Worm (Caenorhabditis elegans) whole organism, late embryonic: ENCODE results near the gene lec-1.

Source experiments
- C38D4.7 ChIP-seq: fragments of 200-800 bp; sonication (Bioruptor generic); optimal IDR thresholded peaks from 2 replicates; lab custom pipeline; 2018; ENCODE audit warnings: mild to moderate bottlenecking, missing genetic modification characterization, moderate library complexity, missing compliant biosample characterization
- ceh-14 ChIP-seq: sonication (generic microtip); optimal IDR thresholded peaks from 2 replicates; lab custom pipeline; 2016; ENCODE audit warnings: missing genotype, missing genetic modification characterization, missing compliant biosample characterization
- ceh-18 ChIP-seq: sonication (generic microtip); optimal IDR thresholded peaks from 2 replicates; lab custom pipeline; 2016; ENCODE audit warnings: missing genetic modification characterization, missing compliant biosample characterization
- ceh-2 ChIP-seq: sonication (generic microtip); optimal IDR thresholded peaks from 2 replicates; lab custom pipeline; 2016; ENCODE audit warnings: missing genotype, missing genetic modification characterization, missing compliant biosample characterization
- ceh-31 ChIP-seq: sonication (generic microtip); optimal IDR thresholded peaks from 2 replicates; lab custom pipeline; 2016; ENCODE audit warnings: missing genetic modification characterization, missing compliant biosample characterization
- ceh-34 ChIP-seq: sonication (generic microtip); optimal IDR thresholded peaks from 2 replicates; lab custom pipeline; 2016; ENCODE audit warnings: mild to moderate bottlenecking, missing genetic modification characterization, missing compliant biosample characterization
- ceh-48 ChIP-seq: sonication (generic microtip); optimal IDR thresholded peaks from 2 replicates; lab custom pipeline; 2016; ENCODE audit warnings: missing genetic modification characterization, inconsistent platforms, missing compliant biosample characterization
- dve-1 ChIP-seq: sonication (generic microtip); optimal IDR thresholded peaks from 2 replicates; lab custom pipeline; 2017; ENCODE audit warnings: antibody characterized with exemption, mild to moderate bottlenecking, missing genetic modification characterization, missing compliant biosample characterization
- elt-2 ChIP-seq: sonication (generic microtip); optimal IDR thresholded peaks from 2 replicates; lab custom pipeline; 2016; ENCODE audit warnings: missing genetic modification reagents, missing genetic modification characterization, missing compliant biosample characterization
- eyg-1 ChIP-seq: sonication (generic microtip); optimal IDR thresholded peaks from 2 replicates; lab custom pipeline; 2016; ENCODE audit warnings: missing genotype, missing genetic modification characterization, missing compliant biosample characterization
- fkh-10 ChIP-seq: fragments of 150-350 bp; optimal IDR thresholded peaks from 2 replicates; lab custom pipeline; 2014; ENCODE audit warnings: missing biosample characterization, missing genetic modification reagents, missing genetic modification characterization
- fkh-6 ChIP-seq: sonication (generic microtip); optimal IDR thresholded peaks from 2 replicates; lab custom pipeline; 2016; ENCODE audit warnings: missing genetic modification characterization, missing compliant biosample characterization
- hlh-13 ChIP-seq: fragments of 200-800 bp; sonication (Bioruptor generic); optimal IDR thresholded peaks from 2 replicates; lab custom pipeline; 2018; ENCODE audit warnings: mild to moderate bottlenecking, missing genetic modification characterization, missing compliant biosample characterization
- hlh-15 ChIP-seq: sonication (generic microtip); optimal IDR thresholded peaks from 2 replicates; lab custom pipeline; 2016; ENCODE audit warnings: missing genetic modification characterization, missing compliant biosample characterization
- hlh-6 ChIP-seq: sonication (generic microtip); optimal IDR thresholded peaks from 2 replicates; lab custom pipeline; 2016; ENCODE audit warnings: missing genotype, missing genetic modification characterization, missing compliant biosample characterization
- hlh-8 ChIP-seq: sonication (generic microtip); optimal IDR thresholded peaks from 2 replicates; lab custom pipeline; 2016; ENCODE audit warnings: missing genotype, missing genetic modification characterization, missing compliant biosample characterization
- mec-3 ChIP-seq: sonication (generic microtip); optimal IDR thresholded peaks from 2 replicates; lab custom pipeline; 2016; ENCODE audit warnings: borderline replicate concordance, missing genetic modification characterization, missing compliant biosample characterization
- nfya-1 ChIP-seq: sonication (generic microtip); optimal IDR thresholded peaks from 2 replicates; lab custom pipeline; 2017; ENCODE audit warnings: missing genetic modification characterization, mild to moderate bottlenecking, missing compliant biosample characterization, antibody characterized with exemption, moderate library complexity
- nhr-11 ChIP-seq: fragments of 150-350 bp; optimal IDR thresholded peaks from 2 replicates; lab custom pipeline; 2014; ENCODE audit warnings: missing biosample characterization, missing genetic modification characterization
- nhr-232 ChIP-seq: sonication (generic microtip); optimal IDR thresholded peaks from 2 replicates; lab custom pipeline; 2016; ENCODE audit warnings: missing genetic modification characterization, missing compliant biosample characterization
- npax-4 ChIP-seq: sonication (generic microtip); optimal IDR thresholded peaks from 2 replicates; lab custom pipeline; 2016; ENCODE audit warnings: missing genetic modification characterization, missing compliant biosample characterization
- pqm-1 ChIP-seq: sonication (generic microtip); optimal IDR thresholded peaks from 2 replicates; lab custom pipeline; 2016; ENCODE audit warnings: missing genetic modification characterization, missing compliant biosample characterization
- ref-2 ChIP-seq: sonication (generic microtip); optimal IDR thresholded peaks from 2 replicates; lab custom pipeline; 2016; ENCODE audit warnings: missing genetic modification characterization, missing compliant biosample characterization
- syd-9 ChIP-seq: sonication (generic microtip); optimal IDR thresholded peaks from 2 replicates; lab custom pipeline; 2016; ENCODE audit warnings: mild to moderate bottlenecking, missing genetic modification characterization, moderate library complexity, missing compliant biosample characterization
- unc-3 ChIP-seq, 2 experiments: fragments of 200-800 bp in 1 of 2; sonication (Bioruptor generic) in 1 of 2; sonication (generic microtip) in 1 of 2; conservative IDR thresholded peaks in 1 of 2; optimal IDR thresholded peaks in 1 of 2; 2 replicates each; pipeline versions ENCODE4 v1.3.6 to Lab custom; 2016 to 2022; ENCODE audit warnings: missing compliant biosample characterization in 2 of 2, missing genetic modification characterization in 2 of 2, missing genetic modification reagents in 1 of 2
- unc-42 ChIP-seq: sonication (generic microtip); optimal IDR thresholded peaks from 2 replicates; lab custom pipeline; 2016; ENCODE audit warnings: missing genotype, missing genetic modification characterization, missing compliant biosample characterization
- unc-55 ChIP-seq: sonication (generic microtip); optimal IDR thresholded peaks from 2 replicates; lab custom pipeline; 2017; ENCODE audit warnings: missing biosample characterization, missing genetic modification reagents, missing genetic modification characterization
- zip-5 ChIP-seq: sonication (generic microtip); optimal IDR thresholded peaks from 2 replicates; lab custom pipeline; 2016; ENCODE audit warnings: missing genetic modification characterization, missing compliant biosample characterization
- ztf-16 ChIP-seq: sonication (generic microtip); optimal IDR thresholded peaks from 2 replicates; lab custom pipeline; 2017; ENCODE audit warnings: missing genetic modification characterization, missing compliant biosample characterization

Gene lec-1

DNA sequence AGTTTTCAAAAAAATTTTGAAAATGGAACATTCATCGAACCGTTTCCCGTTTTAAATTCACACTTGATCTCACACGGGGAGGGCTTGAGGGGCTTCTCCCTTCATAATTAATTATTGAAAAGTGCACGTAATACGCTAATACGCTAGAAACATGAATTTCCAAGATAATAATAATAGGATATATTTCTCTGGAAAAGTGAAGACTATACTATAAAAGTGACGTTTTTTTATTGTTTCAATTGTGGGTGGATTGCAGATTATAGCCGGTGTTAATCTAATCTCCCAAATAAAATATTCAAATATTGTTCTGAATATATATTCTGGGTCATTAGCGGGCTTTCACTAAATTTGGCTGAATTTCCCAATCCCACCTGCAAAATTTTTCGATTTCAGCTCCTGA, 38.4 kb downstream of the lec-1 start:
- no peak for TF ChIP-seq hlh-13 (GFP tag; lab: Kevin White, UChicago)
- no peak for TF ChIP-seq elt-2 (tag; lab: Kevin White, UChicago)
- TF ChIP-seq ref-2 = no peak
- no peak for TF ChIP-seq npax-4 (tag; lab: Kevin White, UChicago)
- TF ChIP-seq eyg-1 (tag; lab: Kevin White, UChicago) = no peak
- TF ChIP-seq fkh-10 (GFP tag; lab: Kevin White, UChicago) = no peak
- TF ChIP-seq ceh-18 (tag; lab: Kevin White, UChicago) = no peak
- TF ChIP-seq pqm-1 (tag; lab: Kevin White, UChicago) = no peak
- TF ChIP-seq ztf-16 = no peak
- TF ChIP-seq unc-55 (GFP tag; lab: Kevin White, UChicago) = no peak

- TF ChIP-seq hlh-6 (tag; lab: Kevin White, UChicago) (no peak), hlh-8 (no peak), ceh-34 (tag; lab: Kevin White, UChicago) (no peak), syd-9 (tag; lab: Kevin White, UChicago) (no peak), ceh-31 (tag; lab: Kevin White, UChicago) (no peak), ref-2 (no peak), mec-3 (tag; lab: Kevin White, UChicago) (no peak), unc-3 (GFP tag; conservative IDR thresholded peaks at IDR 0.05; lab: Robert Waterston, UW) (no peak), unc-3 (tag; optimal IDR thresholded peaks at IDR 0.05; lab: Kevin White, UChicago) (no peak), zip-5 (tag; lab: Kevin White, UChicago) (no peak), ceh-14 (tag; lab: Kevin White, UChicago) (no peak), hlh-15 (tag; lab: Kevin White, UChicago) (no peak), C38D4.7 (GFP tag; lab: Kevin White, UChicago) (no peak)
These were observed 39.9 kb downstream of the lec-1 start, which contains the start of gene flp-16 for ce11 chrII:13235289-13235688. TSS of gene flp-16 (plus strand) at chrII:13235306.

DNA sequence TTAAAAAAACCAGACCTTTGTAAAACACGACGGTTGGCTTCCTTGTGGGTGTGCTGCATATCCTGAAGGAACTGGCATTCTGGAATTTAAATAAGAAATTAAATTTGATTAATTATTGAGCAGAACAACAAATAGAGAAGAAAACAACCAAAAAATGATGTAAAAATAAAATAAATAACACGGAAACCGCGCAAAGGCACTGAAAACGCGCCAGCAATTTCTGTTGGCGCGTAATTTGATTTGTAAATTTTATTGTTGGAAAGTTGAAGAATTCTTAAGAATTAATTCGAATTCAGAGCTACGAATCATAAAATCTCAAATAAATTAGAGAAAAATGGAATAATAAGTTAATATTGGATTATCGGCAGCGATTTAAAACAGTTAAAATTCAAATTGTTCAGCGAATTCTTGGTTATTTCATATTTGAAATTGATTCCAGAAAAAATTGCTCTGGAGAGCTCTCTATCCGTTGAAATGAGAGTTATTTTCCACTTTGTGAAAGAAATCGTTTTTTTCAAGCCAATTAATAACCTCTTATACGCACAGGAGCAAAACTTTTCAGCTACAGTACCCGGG, 42.6 kb downstream of the lec-1 start, which contains the start of gene romo-1:
Gene romo-1, minus strand, starts transcription at position 79 of the 576 bp plus-strand sequence.
- TF ChIP-seq fkh-6 (tag; lab: Kevin White, UChicago) = no peak
- TF ChIP-seq ceh-31 (tag; lab: Kevin White, UChicago) = no peak
- peak; percentile 6 for TF ChIP-seq nfya-1 (tag; lab: Kevin White, UChicago)
- no peak for TF ChIP-seq ceh-14 (tag; lab: Kevin White, UChicago)
- peak; percentile 57 for TF ChIP-seq unc-42 (tag; lab: Kevin White, UChicago)
- TF ChIP-seq ceh-48 = no peak

DNA sequence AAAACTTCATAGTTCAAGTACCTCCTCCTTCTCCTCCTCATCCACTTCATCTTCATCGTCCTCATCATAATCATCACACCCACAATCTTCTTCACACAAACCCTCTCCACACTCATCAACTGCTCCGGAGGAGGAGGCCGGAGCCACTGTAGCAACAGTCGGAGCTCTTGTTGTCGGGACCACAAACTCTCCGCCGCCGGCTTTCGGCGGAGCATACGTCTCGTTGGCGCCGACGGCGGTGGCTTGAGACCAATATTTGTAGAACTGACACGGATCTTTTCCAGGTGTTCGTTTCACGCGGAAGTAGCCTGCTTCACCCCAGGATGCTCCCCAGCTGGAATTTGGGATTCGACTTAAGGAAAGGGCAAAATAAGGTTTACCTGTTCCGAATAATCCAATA, 44.2 kb downstream of the lec-1 start:
- TF ChIP-seq ceh-14 (tag; lab: Kevin White, UChicago) (no peak), zip-5 (tag; lab: Kevin White, UChicago) (no peak), nhr-232 (tag; lab: Kevin White, UChicago) (no peak)

DNA sequence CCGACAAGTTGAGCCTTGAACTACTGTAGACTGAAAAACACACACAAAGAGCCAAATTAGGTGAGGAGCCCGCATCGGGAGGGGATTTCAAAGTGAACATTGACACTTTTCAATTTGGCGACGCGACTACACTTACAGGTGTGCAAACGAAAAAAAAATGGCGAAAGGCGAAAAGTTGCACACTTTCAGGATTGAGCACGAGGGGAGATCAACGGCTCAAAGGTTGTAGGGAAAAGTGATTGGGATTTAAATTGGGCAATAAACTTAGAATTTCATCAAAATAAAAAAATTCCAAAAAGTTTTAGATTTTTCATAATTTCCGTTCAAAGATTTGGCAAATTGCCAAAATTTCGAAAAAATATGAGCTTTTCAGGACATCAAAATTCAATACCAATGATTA, 47.7 kb downstream of the lec-1 start, which contains the start of gene F15D4.4:
Gene F15D4.4, minus strand, starts transcription at position 101 of the 400 bp plus-strand sequence.
- TF ChIP-seq nhr-11 (tag; lab: Kevin White, UChicago) = no peak

- TF ChIP-seq elt-2 (tag; lab: Kevin White, UChicago) = no peak
- TF ChIP-seq nhr-11 (tag; lab: Kevin White, UChicago) = no peak
- no peak for TF ChIP-seq ceh-31 (tag; lab: Kevin White, UChicago)
- no peak for TF ChIP-seq ceh-2 (tag; lab: Kevin White, UChicago)
These were observed 49.7 kb downstream of the lec-1 start, which contains the start of gene F15D4.5 for ce11 chrII:13245076-13245475. TSS of gene F15D4.5 (plus strand) at chrII:13245376.

DNA sequence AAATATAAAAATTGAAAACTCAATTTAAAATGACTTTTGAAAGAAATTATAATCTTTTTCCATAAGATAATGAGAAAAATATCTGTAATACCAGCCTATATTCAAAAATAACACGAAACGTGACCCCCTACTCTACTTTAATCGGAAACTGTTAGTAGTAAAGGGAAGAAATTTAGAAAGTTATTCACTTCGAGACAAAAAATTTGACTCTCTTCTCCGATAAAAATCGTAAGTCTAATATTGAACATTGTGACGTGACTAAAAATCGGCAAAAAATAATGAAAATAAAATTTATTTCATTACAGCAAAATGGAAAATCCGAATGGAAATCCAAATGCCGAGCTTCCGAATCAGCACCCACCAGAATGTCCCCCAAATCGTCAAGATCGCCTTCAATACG, 53.5 kb downstream of the lec-1 start, which contains the start of gene F15D4.6:
Gene F15D4.6, plus strand, starts transcription at position 301 of the 400 bp plus-strand sequence.
- no peak for TF ChIP-seq unc-42 (tag; lab: Kevin White, UChicago)
- no peak for TF ChIP-seq dve-1 (tag; lab: Kevin White, UChicago)
